Fruit fly (Drosophila melanogaster): Measurements from ENCODE around the gene Cdk1.

The Cdk1 gene

dm6 chr2L:10405008-10405654 is 19.1 kb upstream of the Cdk1 start, which contains the start of the genes CG17768, LSm-4 and Ir31a:
Gene CG17768 (minus strand): TSS chr2L:10405203.
Gene LSm-4 (minus strand): TSS chr2L:10405203.
Gene Ir31a (plus strand): TSS chr2L:10405565.
- no peak for TF ChIP-seq Sin3A (optimal IDR thresholded peaks at IDR 0.05)
- no peak for TF ChIP-seq Myc (optimal IDR thresholded peaks at IDR 0.05)
- no peak for TF ChIP-seq insv (optimal IDR thresholded peaks at IDR 0.05)
- TF ChIP-seq ttk (optimal IDR thresholded peaks at IDR 0.05) = no peak
- TF ChIP-seq psq (optimal IDR thresholded peaks at IDR 0.05) = no peak
- no peak for TF ChIP-seq h (optimal IDR thresholded peaks at IDR 0.05)

DNA sequence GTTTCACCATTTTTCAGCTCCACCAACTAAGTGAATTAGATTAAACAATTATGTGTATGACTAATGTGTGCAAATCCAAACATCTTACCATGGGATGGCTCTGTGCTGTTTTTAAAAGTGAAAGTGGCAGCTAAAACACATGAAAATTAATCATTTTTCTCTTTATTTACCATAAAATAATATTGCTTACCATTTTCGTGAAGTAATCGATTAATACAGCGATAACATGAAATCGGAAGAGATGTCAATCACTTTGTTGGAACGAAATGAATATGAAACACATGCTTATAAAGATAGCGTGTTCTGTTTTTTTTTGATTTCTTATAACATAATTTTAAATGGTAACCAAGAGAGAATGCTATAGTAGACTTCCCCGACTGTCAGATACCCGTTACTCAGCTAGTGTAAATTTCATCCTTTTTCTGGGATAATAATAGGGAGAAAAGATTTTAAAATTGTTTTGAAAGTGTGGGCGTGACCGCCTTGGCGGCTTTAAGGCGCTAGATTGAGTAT is 17.8 kb upstream of the Cdk1 start:
- TF ChIP-seq psq (optimal IDR thresholded peaks at IDR 0.05) = no peak
- no peak for TF ChIP-seq Myc (optimal IDR thresholded peaks at IDR 0.05)
- TF ChIP-seq Sin3A (optimal IDR thresholded peaks at IDR 0.05) = no peak
- TF ChIP-seq ttk (optimal IDR thresholded peaks at IDR 0.05) = no peak
- no peak for TF ChIP-seq h (optimal IDR thresholded peaks at IDR 0.05)
- no peak for TF ChIP-seq insv (optimal IDR thresholded peaks at IDR 0.05)

DNA sequence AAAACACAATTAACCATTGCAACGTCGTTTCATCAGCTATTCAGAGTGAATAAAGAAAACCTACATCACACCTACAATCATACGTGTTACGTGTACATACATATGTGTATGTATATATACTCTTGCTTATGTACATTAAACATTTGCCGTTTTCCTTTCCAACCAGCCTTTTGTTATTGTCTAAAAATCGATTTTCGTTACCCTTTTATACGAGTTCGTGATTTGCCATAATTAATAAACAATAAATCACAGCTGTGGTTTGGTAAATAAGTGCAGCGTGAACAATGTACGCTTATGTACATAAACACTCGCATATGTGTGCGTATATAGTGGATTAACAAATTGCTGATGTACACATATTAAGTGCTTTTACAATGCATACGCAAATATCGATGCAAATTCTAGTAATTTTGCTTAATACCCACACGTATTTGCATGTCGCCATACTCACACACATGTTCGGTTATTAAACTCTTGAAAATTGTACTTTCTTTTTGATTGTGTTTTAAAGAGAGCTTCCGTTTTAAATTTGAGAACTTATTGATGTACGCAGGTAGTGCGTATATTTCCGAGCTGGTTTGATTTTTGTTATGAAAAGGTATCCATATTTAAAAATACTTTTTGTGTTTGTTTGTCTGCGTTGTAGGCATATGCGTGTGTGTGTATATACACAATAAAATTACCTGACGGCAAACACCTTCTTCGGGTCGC is 11.0 kb upstream of the Cdk1 start:
- TF ChIP-seq ttk (optimal IDR thresholded peaks at IDR 0.05) (no peak), psq (optimal IDR thresholded peaks at IDR 0.05) (no peak), h (optimal IDR thresholded peaks at IDR 0.05) (no peak), Myc (optimal IDR thresholded peaks at IDR 0.05) (no peak), Sin3A (optimal IDR thresholded peaks at IDR 0.05) (no peak), insv (optimal IDR thresholded peaks at IDR 0.05) (no peak)

DNA sequence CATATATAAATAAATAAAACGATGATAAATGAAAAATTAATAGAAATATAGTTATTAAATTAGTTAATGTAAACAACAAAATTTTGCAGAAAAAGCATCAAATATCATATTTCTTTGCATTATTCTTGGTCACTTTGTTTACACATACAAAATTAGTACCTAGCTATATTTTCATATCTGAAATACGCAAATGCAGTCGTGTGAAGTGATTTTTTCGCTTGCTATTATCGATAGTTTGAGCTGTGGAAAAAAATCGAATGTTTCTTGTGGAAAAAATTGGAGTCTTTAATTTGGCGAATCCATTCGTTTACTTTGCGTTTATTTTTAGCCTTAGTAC is 10.4 kb upstream of the Cdk1 start, which contains the start of gene Cnot4:
Gene Cnot4, plus strand, starts transcription at position 229 of the 337 bp plus-strand sequence.
- TF ChIP-seq insv (optimal IDR thresholded peaks at IDR 0.05) (no peak), psq (optimal IDR thresholded peaks at IDR 0.05) (peak; percentile 31)

DNA sequence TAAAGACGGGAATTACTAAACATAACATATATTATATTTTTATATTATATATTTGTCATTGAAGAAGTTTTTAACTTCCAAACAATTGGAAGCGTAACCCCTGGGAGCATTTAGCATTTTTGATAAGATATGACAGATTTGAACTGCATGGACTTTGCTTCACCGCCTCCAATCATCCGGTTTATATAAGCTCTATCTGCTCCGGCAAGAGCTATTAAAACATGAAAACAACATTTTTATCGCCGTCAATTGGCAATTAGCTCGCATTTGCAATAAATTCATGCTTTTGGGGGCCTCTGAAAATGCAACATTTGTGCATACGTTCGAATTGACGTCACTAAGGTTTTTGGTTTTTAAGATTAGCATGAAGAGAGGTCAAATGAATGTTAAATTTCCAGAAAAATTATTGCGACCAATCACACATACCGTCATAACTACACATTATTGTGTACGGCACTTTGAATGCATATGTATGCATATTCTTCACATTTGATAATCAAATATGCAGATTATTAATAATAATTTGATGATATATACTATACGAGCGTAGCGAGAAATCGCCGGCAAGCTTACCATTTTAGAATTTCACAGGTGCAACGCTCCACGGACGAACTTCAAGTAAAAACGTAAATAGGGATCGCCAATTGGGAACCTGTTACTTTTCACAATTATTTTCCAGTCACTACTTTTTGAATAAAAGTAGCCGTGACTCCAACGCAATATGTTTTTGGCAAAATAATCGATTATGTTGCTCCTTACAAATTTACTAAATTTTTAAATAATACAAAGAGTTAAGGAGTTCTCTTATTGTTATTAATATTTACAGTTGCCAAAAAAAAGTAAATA is 9.8 kb upstream of the Cdk1 start, which contains the start of gene Mdh1:
Gene Mdh1, minus strand, starts transcription at position 691 of the 846 bp plus-strand sequence.
- TF ChIP-seq ttk (optimal IDR thresholded peaks at IDR 0.05) (no peak), psq (optimal IDR thresholded peaks at IDR 0.05) (peak; percentile 52)

- no peak for TF ChIP-seq Myc (optimal IDR thresholded peaks at IDR 0.05)
- no peak for TF ChIP-seq Sin3A (optimal IDR thresholded peaks at IDR 0.05)
- no peak for TF ChIP-seq ttk (optimal IDR thresholded peaks at IDR 0.05)
- no peak for TF ChIP-seq h (optimal IDR thresholded peaks at IDR 0.05)
- TF ChIP-seq insv (optimal IDR thresholded peaks at IDR 0.05) = no peak
- TF ChIP-seq psq (optimal IDR thresholded peaks at IDR 0.05) = no peak
Measured at dm6 chr2L:10395035-10395434, 9.0 kb upstream of the Cdk1 start.

dm6 chr2L:10393467-10393866 is 7.4 kb upstream of the Cdk1 start:
- TF ChIP-seq ttk (optimal IDR thresholded peaks at IDR 0.05) = no peak

DNA sequence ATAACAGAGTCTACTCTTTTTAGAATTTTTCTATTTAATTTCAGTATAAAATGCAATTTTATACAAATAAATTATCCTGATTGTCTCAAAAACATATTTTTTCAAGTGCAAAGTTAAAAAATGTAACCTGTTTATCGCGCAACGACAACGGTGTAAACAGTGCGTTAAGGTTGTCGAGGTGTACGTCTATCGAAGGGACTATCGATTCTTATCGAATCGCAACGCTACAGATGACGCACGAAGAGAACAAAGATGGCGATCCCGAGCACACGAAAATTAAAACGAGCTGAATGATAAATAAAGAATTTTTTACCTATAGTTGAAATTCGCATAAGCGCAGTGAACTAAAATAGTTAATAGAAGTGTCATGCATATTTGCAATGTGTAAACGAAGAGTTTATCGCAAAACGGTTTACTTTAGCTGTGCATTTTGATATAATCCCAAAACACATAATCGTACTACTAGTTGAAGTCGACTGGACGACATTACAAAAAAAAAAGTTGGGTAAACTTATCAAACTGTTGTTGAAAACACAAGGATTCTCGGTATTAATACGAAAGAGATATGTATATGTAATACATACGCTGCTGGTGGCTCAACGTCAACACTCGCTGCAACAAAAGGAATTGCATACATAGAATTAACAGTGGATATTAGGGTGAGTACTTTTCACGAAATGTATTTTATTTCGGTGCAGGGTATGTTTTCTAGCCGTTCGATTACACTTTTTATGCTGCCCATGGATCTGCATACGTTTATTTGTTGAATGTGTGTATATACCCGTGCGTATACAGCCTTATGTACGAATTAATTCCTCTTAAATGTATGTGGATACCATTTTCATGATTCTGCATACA is 2.0 kb upstream of the Cdk1 start, which contains the start of gene da:
Gene da, plus strand, starts transcription at position 237 of the 858 bp plus-strand sequence.
- TF ChIP-seq ttk (optimal IDR thresholded peaks at IDR 0.05) = no peak
- no peak for TF ChIP-seq h (optimal IDR thresholded peaks at IDR 0.05)
- TF ChIP-seq Sin3A (optimal IDR thresholded peaks at IDR 0.05) = no peak
- no peak for TF ChIP-seq Myc (optimal IDR thresholded peaks at IDR 0.05)
- TF ChIP-seq psq (optimal IDR thresholded peaks at IDR 0.05) = no peak

DNA sequence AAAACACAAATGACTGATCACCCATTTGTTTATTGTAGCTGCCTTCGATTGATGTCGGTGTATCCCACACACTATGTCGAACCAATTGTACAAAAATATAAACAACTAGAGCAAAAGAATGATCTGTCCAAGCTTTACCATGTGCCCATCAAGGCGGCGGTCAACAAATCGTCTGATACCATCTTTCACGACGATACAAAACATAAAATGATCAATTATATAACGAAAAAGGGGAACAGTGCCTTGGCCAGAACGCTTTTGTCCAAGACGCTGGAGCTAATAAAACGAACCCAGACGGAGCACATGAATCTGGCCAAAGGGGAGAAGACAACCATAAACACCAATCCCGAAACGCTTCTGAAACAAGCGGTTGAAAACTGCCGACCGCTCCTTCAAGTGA is 762 bp upstream of the Cdk1 start:
- no peak for TF ChIP-seq insv (optimal IDR thresholded peaks at IDR 0.05)
- no peak for TF ChIP-seq psq (optimal IDR thresholded peaks at IDR 0.05)
- TF ChIP-seq Myc (optimal IDR thresholded peaks at IDR 0.05) = no peak
- TF ChIP-seq Sin3A (optimal IDR thresholded peaks at IDR 0.05) = no peak
- TF ChIP-seq h (optimal IDR thresholded peaks at IDR 0.05) = no peak

DNA sequence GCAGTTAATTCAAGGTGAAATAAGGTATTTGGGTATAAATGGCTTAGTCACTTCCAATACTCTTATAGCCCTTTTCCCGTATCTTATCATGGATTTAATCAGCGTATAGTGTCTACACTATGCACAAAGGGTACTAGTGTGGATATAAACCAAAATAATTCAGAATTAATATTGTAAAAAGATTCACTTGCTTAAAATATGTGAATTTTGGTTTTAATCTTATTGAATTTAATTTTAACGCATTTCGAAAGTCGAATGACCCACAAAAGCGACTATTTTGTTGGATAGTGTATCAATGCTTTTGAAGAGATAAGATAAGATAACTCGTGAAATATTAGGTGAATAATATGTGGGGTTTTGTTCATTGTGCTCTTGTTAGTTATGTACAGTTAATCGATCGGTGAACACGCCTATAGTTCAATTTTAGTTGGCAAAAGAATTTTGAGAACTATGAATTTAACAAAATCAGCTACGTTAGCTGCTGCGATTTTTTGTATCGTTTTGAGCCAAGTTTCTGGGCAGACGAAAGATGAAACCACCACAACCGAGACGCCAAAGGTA is 4.1 kb downstream of the Cdk1 start, which contains the start of gene CG5096:
Gene CG5096, plus strand, starts transcription at position 374 of the 561 bp plus-strand sequence.
- no peak for TF ChIP-seq psq (optimal IDR thresholded peaks at IDR 0.05)
- no peak for TF ChIP-seq ttk (optimal IDR thresholded peaks at IDR 0.05)
- no peak for TF ChIP-seq Myc (optimal IDR thresholded peaks at IDR 0.05)
- no peak for TF ChIP-seq Sin3A (optimal IDR thresholded peaks at IDR 0.05)
- TF ChIP-seq h (optimal IDR thresholded peaks at IDR 0.05) = no peak

- TF ChIP-seq h (optimal IDR thresholded peaks at IDR 0.05) = no peak
Measured at dm6 chr2L:10379865-10380264, 6.2 kb downstream of the Cdk1 start, which contains the start of gene gny. Gene gny (plus strand): TSS chr2L:10380103.

All from Kc167 (cell line).